Worm (Caenorhabditis elegans) whole organism, late embryonic: ENCODE data around the gene zipt-9.

Experiments
- F13H6.1 ChIP-seq: sonication (generic microtip); optimal IDR thresholded peaks from 2 replicates; lab custom pipeline; 2016; ENCODE audit warnings: missing genetic modification characterization, missing compliant biosample characterization
- ceh-14 ChIP-seq: sonication (generic microtip); optimal IDR thresholded peaks from 2 replicates; lab custom pipeline; 2016; ENCODE audit warnings: missing genotype, missing genetic modification characterization, missing compliant biosample characterization
- dmd-4 ChIP-seq: sonication (generic microtip); optimal IDR thresholded peaks from 2 replicates; lab custom pipeline; 2016; ENCODE audit warnings: borderline replicate concordance, missing genetic modification characterization, missing compliant biosample characterization
- ets-4 ChIP-seq: sonication (generic microtip); optimal IDR thresholded peaks from 2 replicates; lab custom pipeline; 2016; ENCODE audit warnings: missing genetic modification characterization, missing compliant biosample characterization
- nfya-1 ChIP-seq: sonication (generic microtip); optimal IDR thresholded peaks from 2 replicates; lab custom pipeline; 2017; ENCODE audit warnings: missing genetic modification characterization, mild to moderate bottlenecking, missing compliant biosample characterization, antibody characterized with exemption, moderate library complexity
- unc-42 ChIP-seq: sonication (generic microtip); optimal IDR thresholded peaks from 2 replicates; lab custom pipeline; 2016; ENCODE audit warnings: missing genotype, missing genetic modification characterization, missing compliant biosample characterization

ce11 chrV:13707295-13707694 lies 7.8 kb downstream of the zipt-9 start, which contains the start of gene hlh-34:
- TF ChIP-seq nfya-1 (tag; lab: Kevin White, UChicago): no peak
- peak; percentile 3 for TF ChIP-seq unc-42 (tag; lab: Kevin White, UChicago)
- TF ChIP-seq ets-4 (tag; lab: Kevin White, UChicago): no peak
- TF ChIP-seq F13H6.1 (tag; lab: Kevin White, UChicago): no peak
- TF ChIP-seq ceh-14 (tag; lab: Kevin White, UChicago): no peak
- no peak for TF ChIP-seq dmd-4 (tag; lab: Kevin White, UChicago)
